Fruit fly (Drosophila melanogaster) whole organism, embryonic: ENCODE results near the gene CG34307.

Source experiments
- Adf1 ChIP-seq: fragments of 200-800 bp; sonication (Bioruptor generic); IDR thresholded peaks from 2 replicates; pipeline ENCODE4 v1.3.6; 2022; ENCODE audit warnings: missing biosample characterization, missing genetic modification characterization
- Aef1 ChIP-seq: fragments of 200-800 bp; sonication (Bioruptor generic); IDR thresholded peaks from 3 replicates; pipeline ENCODE4 v1.3.6; 2022; ENCODE audit warnings: missing biosample characterization, missing genetic modification characterization
- B-H2 ChIP-seq: fragments of 200-800 bp; sonication (Bioruptor generic); optimal IDR thresholded peaks from 2 replicates; lab custom pipeline; 2018; ENCODE audit warnings: missing biosample characterization, mild to moderate bottlenecking, missing genetic modification characterization
- CG11085 ChIP-seq: fragments of 200-800 bp; sonication (Bioruptor generic); IDR thresholded peaks from 2 replicates; pipeline ENCODE4 v1.3.6; 2022; ENCODE audit warnings: missing biosample characterization, missing genetic modification characterization
- CG11504 ChIP-seq: fragments of 200-800 bp; sonication (Bioruptor generic); optimal IDR thresholded peaks from 3 replicates; lab custom pipeline; 2019; ENCODE audit warnings: missing biosample characterization, mild to moderate bottlenecking, missing genetic modification characterization, moderate library complexity
- CG13424 ChIP-seq: fragments of 200-800 bp; sonication (Bioruptor generic); optimal IDR thresholded peaks from 2 replicates; lab custom pipeline; 2019; ENCODE audit warnings: missing biosample characterization, mild to moderate bottlenecking, missing genetic modification characterization, moderate library complexity
- CG15269 ChIP-seq: fragments of 200-800 bp; sonication (Bioruptor generic); optimal IDR thresholded peaks from 2 replicates; lab custom pipeline; 2018; ENCODE audit warnings: missing biosample characterization, mild to moderate bottlenecking, missing genetic modification characterization, moderate library complexity
- CG16779 ChIP-seq: fragments of 200-800 bp; sonication (Bioruptor generic); IDR thresholded peaks from 2 replicates; pipeline ENCODE4 v1.3.6; 2022; ENCODE audit warnings: missing biosample characterization, missing genetic modification characterization
- CG17802 ChIP-seq: fragments of 200-800 bp; sonication (Bioruptor generic); optimal IDR thresholded peaks from 2 replicates; lab custom pipeline; 2018; ENCODE audit warnings: missing biosample characterization, mild to moderate bottlenecking, missing genetic modification characterization, moderate library complexity
- CG18619 ChIP-seq: fragments of 200-800 bp; sonication (Bioruptor generic); optimal IDR thresholded peaks from 3 replicates; lab custom pipeline; 2017; ENCODE audit warnings: missing biosample characterization, mild to moderate bottlenecking, missing genetic modification characterization
- CG2116 ChIP-seq: fragments of 200-800 bp; sonication (Bioruptor generic); optimal IDR thresholded peaks from 3 replicates; lab custom pipeline; 2018; ENCODE audit warnings: missing biosample characterization, mild to moderate bottlenecking, missing genetic modification characterization
- CG2199 ChIP-seq: fragments of 200-800 bp; sonication (Bioruptor generic); IDR thresholded peaks from 3 replicates; pipeline ENCODE4 v1.3.6; 2022; ENCODE audit warnings: missing biosample characterization, missing genetic modification characterization
- CG2202 ChIP-seq: fragments of 200-800 bp; sonication (Bioruptor generic); optimal IDR thresholded peaks from 2 replicates; lab custom pipeline; 2018; ENCODE audit warnings: missing biosample characterization, mild to moderate bottlenecking, missing genetic modification characterization
- CG30403 ChIP-seq: fragments of 200-800 bp; sonication (Bioruptor generic); optimal IDR thresholded peaks from 3 replicates; lab custom pipeline; 2016; ENCODE audit warnings: missing biosample characterization, missing genetic modification characterization
- CG30431 ChIP-seq: fragments of 200-800 bp; sonication (Bioruptor generic); optimal IDR thresholded peaks from 2 replicates; lab custom pipeline; 2017; ENCODE audit warnings: missing biosample characterization, missing genetic modification characterization
- CG3065 ChIP-seq: fragments of 200-800 bp; sonication (Bioruptor generic); optimal IDR thresholded peaks from 2 replicates; lab custom pipeline; 2016; ENCODE audit warnings: missing biosample characterization, missing genetic modification characterization
- CG31441 ChIP-seq: fragments of 200-800 bp; sonication (Bioruptor generic); IDR thresholded peaks from 2 replicates; pipeline ENCODE4 v1.3.6; 2022; ENCODE audit warnings: missing biosample characterization, missing genetic modification characterization
- CG33557 ChIP-seq: fragments of 200-800 bp; sonication (Bioruptor generic); optimal IDR thresholded peaks from 2 replicates; lab custom pipeline; 2019; ENCODE audit warnings: missing biosample characterization, mild to moderate bottlenecking, missing genetic modification characterization, moderate library complexity
- CG3995 ChIP-seq: fragments of 200-800 bp; sonication (Bioruptor generic); optimal IDR thresholded peaks from 3 replicates; lab custom pipeline; 2016; ENCODE audit warnings: missing biosample characterization, missing genetic modification characterization
- CG4424 ChIP-seq: fragments of 200-800 bp; sonication (Bioruptor generic); optimal IDR thresholded peaks from 3 replicates; lab custom pipeline; 2016; ENCODE audit warnings: missing biosample characterization, missing genetic modification characterization
- CG5953 ChIP-seq: fragments of 200-800 bp; sonication (Bioruptor generic); IDR thresholded peaks from 2 replicates; pipeline ENCODE4 v1.3.6; 2022; ENCODE audit warnings: missing biosample characterization, missing genetic modification characterization
- CG7745 ChIP-seq: fragments of 200-800 bp; sonication (Bioruptor generic); optimal IDR thresholded peaks from 2 replicates; lab custom pipeline; 2018; ENCODE audit warnings: missing biosample characterization, mild to moderate bottlenecking, missing genetic modification characterization, moderate library complexity
- CG9437 ChIP-seq: fragments of 200-800 bp; sonication (Bioruptor generic); optimal IDR thresholded peaks from 2 replicates; lab custom pipeline; 2018; ENCODE audit warnings: missing biosample characterization, mild to moderate bottlenecking, missing genetic modification characterization
- Dip2 ChIP-seq: fragments of 200-800 bp; sonication (Bioruptor generic); IDR thresholded peaks from 2 replicates; pipeline ENCODE4 v1.3.6; 2022; ENCODE audit warnings: missing biosample characterization, missing genetic modification characterization
- GATAe ChIP-seq: fragments of 200-800 bp; sonication (Bioruptor generic); conservative IDR thresholded peaks from 2 replicates; pipeline ENCODE4 v1.3.6; 2022; ENCODE audit warnings: missing biosample characterization, missing genetic modification characterization
- Gsc ChIP-seq: fragments of 200-800 bp; sonication (Bioruptor generic); IDR thresholded peaks from 2 replicates; pipeline ENCODE4 v1.3.6; 2022; ENCODE audit warnings: missing biosample characterization, missing genetic modification characterization
- Hr51 ChIP-seq, 2 experiments: fragments of 200-800 bp; sonication (Bioruptor generic); optimal IDR thresholded peaks; 2 replicates in 1 of 2; 3 replicates in 1 of 2; lab custom pipeline; 2016 to 2018; ENCODE audit warnings: missing biosample characterization in 2 of 2, missing genetic modification characterization in 2 of 2, mild to moderate bottlenecking in 1 of 2, moderate library complexity in 1 of 2
- MBD-R2 ChIP-seq: fragments of 200-800 bp; sonication (Bioruptor generic); IDR thresholded peaks from 2 replicates; pipeline ENCODE4 v1.3.6; 2022; ENCODE audit warnings: missing biosample characterization, missing genetic modification characterization
- Ravus ChIP-seq: fragments of 200-800 bp; sonication (Bioruptor generic); IDR thresholded peaks from 2 replicates; pipeline ENCODE4 v1.3.6; 2022; ENCODE audit warnings: missing biosample characterization, missing genetic modification characterization
- Spps ChIP-seq: fragments of 200-800 bp; sonication (Bioruptor generic); optimal IDR thresholded peaks from 2 replicates; lab custom pipeline; 2018; ENCODE audit warnings: missing biosample characterization, mild to moderate bottlenecking, missing genetic modification characterization
- Xbp1 ChIP-seq: fragments of 200-800 bp; sonication (Bioruptor generic); optimal IDR thresholded peaks from 3 replicates; lab custom pipeline; 2016; ENCODE audit warnings: missing biosample characterization, mild to moderate bottlenecking, missing genetic modification characterization
- bbx ChIP-seq: fragments of 200-800 bp; sonication (Bioruptor generic); IDR thresholded peaks from 2 replicates; pipeline ENCODE4 v1.3.6; 2022; ENCODE audit warnings: missing biosample characterization, missing genetic modification characterization; ENCODE audit not compliant: partially characterized antibody
- dimm ChIP-seq: fragments of 200-800 bp; sonication (Bioruptor generic); IDR thresholded peaks from 2 replicates; pipeline ENCODE4 v1.3.6; 2022; ENCODE audit warnings: missing biosample characterization, missing genetic modification characterization
- disco-r ChIP-seq: fragments of 200-800 bp; sonication (Bioruptor generic); optimal IDR thresholded peaks from 2 replicates; lab custom pipeline; 2016; ENCODE audit warnings: missing biosample characterization, missing genetic modification characterization
- dmrt99B ChIP-seq: fragments of 200-800 bp; sonication (Bioruptor generic); optimal IDR thresholded peaks from 2 replicates; lab custom pipeline; 2018; ENCODE audit warnings: missing biosample characterization, mild to moderate bottlenecking, missing genetic modification characterization, moderate library complexity
- ewg ChIP-seq: fragments of 200-800 bp; sonication (Bioruptor generic); optimal IDR thresholded peaks from 3 replicates; lab custom pipeline; 2017; ENCODE audit warnings: mild to moderate bottlenecking, missing biosample characterization, missing genetic modification reagents, missing genetic modification characterization
- gcm2 ChIP-seq: fragments of 200-800 bp; sonication (Bioruptor generic); optimal IDR thresholded peaks from 2 replicates; lab custom pipeline; 2016; ENCODE audit warnings: missing biosample characterization, missing genetic modification characterization
- jigr1 ChIP-seq: fragments of 200-800 bp; sonication (Bioruptor generic); IDR thresholded peaks from 3 replicates; pipeline ENCODE4 v1.3.6; 2022; ENCODE audit warnings: missing biosample characterization, missing genetic modification characterization
- nau ChIP-seq: fragments of 200-800 bp; sonication (Bioruptor generic); optimal IDR thresholded peaks from 3 replicates; lab custom pipeline; 2017; ENCODE audit warnings: missing biosample characterization, mild to moderate bottlenecking, missing genetic modification characterization, missing genetic modification reagents
- nerfin-2 ChIP-seq: fragments of 200-800 bp; sonication (Bioruptor generic); IDR thresholded peaks from 2 replicates; pipeline ENCODE4 v1.3.6; 2022; ENCODE audit warnings: missing biosample characterization, missing genetic modification characterization; ENCODE audit not compliant: partially characterized antibody
- onecut ChIP-seq: fragments of 200-800 bp; sonication (Bioruptor generic); IDR thresholded peaks from 2 replicates; pipeline ENCODE4 v1.3.6; 2022; ENCODE audit warnings: missing biosample characterization, missing genetic modification characterization
- pho ChIP-seq: fragments of 200-800 bp; sonication (Bioruptor generic); optimal IDR thresholded peaks from 2 replicates; lab custom pipeline; 2016; ENCODE audit warnings: missing biosample characterization, missing genetic modification characterization
- psq ChIP-seq: fragments of 200-800 bp; sonication (Bioruptor generic); optimal IDR thresholded peaks from 2 replicates; lab custom pipeline; 2017; ENCODE audit warnings: missing biosample characterization, missing genetic modification characterization
- sd ChIP-seq: fragments of 200-800 bp; sonication (Bioruptor generic); optimal IDR thresholded peaks from 3 replicates; lab custom pipeline; 2018; ENCODE audit warnings: missing biosample characterization, mild to moderate bottlenecking, missing genetic modification characterization, moderate library complexity
- sens ChIP-seq: fragments of 200-800 bp; sonication (Bioruptor generic); peaks from one replicate; lab custom pipeline; 2016; ENCODE audit warnings: missing biosample characterization, missing genetic modification characterization
- sna ChIP-seq: fragments of 200-800 bp; sonication (Bioruptor generic); IDR thresholded peaks from 2 replicates; pipeline ENCODE4 v1.3.6; 2022; ENCODE audit warnings: missing biosample characterization, missing genetic modification characterization; ENCODE audit not compliant: partially characterized antibody
- tup ChIP-seq: fragments of 200-800 bp; sonication (Bioruptor generic); optimal IDR thresholded peaks from 2 replicates; lab custom pipeline; 2016; ENCODE audit warnings: missing biosample characterization, mild to moderate bottlenecking, missing genetic modification characterization, moderate library complexity
- vnd ChIP-seq: fragments of 200-800 bp; sonication (Bioruptor generic); IDR thresholded peaks from 3 replicates; pipeline ENCODE4 v1.3.6; 2022; ENCODE audit warnings: missing biosample characterization, missing genetic modification characterization; ENCODE audit not compliant: partially characterized antibody
- zfh2 ChIP-seq: fragments of 200-800 bp; sonication (Bioruptor generic); optimal IDR thresholded peaks from 2 replicates; lab custom pipeline; 2016; ENCODE audit warnings: missing biosample characterization, missing genetic modification characterization

CG34307 gene

DNA sequence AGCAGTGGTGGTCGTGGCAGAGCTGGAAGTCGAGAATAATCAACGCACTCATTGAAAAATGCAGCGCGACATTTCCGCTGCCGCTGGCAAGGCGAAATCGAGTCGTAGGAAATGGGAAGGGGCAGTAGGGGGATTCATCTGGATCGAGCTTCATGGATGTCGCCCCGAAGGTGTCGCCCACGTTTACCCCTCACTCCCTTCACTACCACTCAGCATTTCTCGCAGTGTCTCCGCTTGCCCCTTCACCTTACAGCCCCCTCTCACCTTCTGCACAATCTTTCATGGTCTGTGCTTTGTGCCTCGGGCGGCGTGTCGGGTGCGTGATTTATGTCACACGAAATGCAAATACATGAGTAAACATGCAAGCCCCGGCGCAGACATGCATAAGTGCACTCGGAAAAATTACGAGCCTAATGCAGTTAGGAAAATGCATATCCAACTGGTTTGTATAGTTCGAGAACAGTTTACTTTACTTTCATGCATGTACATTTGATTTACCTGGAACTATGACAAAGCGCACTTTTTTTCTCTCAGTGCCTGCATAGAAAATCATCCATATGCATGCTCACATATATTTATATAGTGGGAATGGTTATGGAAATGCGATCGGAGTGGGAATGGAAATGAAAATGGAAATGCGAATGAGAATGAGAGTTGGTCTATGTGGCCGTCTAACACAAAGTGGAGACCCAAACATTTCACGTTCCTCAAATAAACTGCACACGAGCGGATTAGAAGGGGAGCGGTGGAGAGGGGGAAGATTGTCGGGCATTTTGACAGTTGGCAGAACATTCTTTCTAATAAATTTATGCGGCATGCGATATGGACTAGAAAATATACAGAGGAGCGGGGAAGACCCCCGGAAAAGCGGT is 47.8 kb upstream of the CG34307 start (continued):
- no peak for TF ChIP-seq GATAe (GFP tag; lab: Robert Waterston, UW)
- TF ChIP-seq vnd: no peak
- peak; percentile 99 for TF ChIP-seq sens
- TF ChIP-seq Aef1 (GFP tag; lab: Robert Waterston, UW): peak; percentile 79
- peak; percentile 90 for TF ChIP-seq jigr1 (GFP tag; lab: Robert Waterston, UW)
- peak; percentile 91 for TF ChIP-seq Gsc
- TF ChIP-seq pho (GFP tag; lab: Kevin White, UChicago): peak; percentile 44
- TF ChIP-seq B-H2 (GFP tag; lab: Kevin White, UChicago): no peak
- TF ChIP-seq ewg: peak; percentile 91
- TF ChIP-seq sna (GFP tag; lab: Robert Waterston, UW): no peak
- no peak for TF ChIP-seq zfh2
- TF ChIP-seq CG11085 (GFP tag; lab: Robert Waterston, UW): peak; percentile 54
- peak; percentile 15; the same call in 1 of the 2 replicates for TF ChIP-seq MBD-R2 (GFP tag; lab: Robert Waterston, UW)
- no peak for TF ChIP-seq Adf1 (GFP tag; lab: Robert Waterston, UW)
- TF ChIP-seq dimm (GFP tag; lab: Robert Waterston, UW): peak; percentile 83
- TF ChIP-seq Hr51 (GFP tag; optimal IDR thresholded peaks at IDR 0.05; lab: Kevin White, UChicago): peak; percentile 36 to 84
- peak; percentile 83 for TF ChIP-seq CG30431 (GFP tag; lab: Kevin White, UChicago)
- TF ChIP-seq CG9437 (GFP tag; lab: Kevin White, UChicago): peak; percentile 73
- TF ChIP-seq CG16779: peak; percentile 54; the same call in 1 of the 2 replicates
- peak; percentile 88 for TF ChIP-seq onecut (GFP tag; lab: Robert Waterston, UW)
- TF ChIP-seq CG2202 (tag; lab: Kevin White, UChicago): peak; percentile 90
- peak; percentile 52 for TF ChIP-seq tup (GFP tag; lab: Kevin White, UChicago)
- TF ChIP-seq nerfin-2 (GFP tag; lab: Robert Waterston, UW): no peak
- peak; percentile 56 for TF ChIP-seq sd
- TF ChIP-seq psq (GFP tag; lab: Kevin White, UChicago): peak; percentile 63
- peak; percentile 83 for TF ChIP-seq disco-r (GFP tag; lab: Kevin White, UChicago)
- peak; percentile 88 for TF ChIP-seq nau (GFP tag; lab: Kevin White, UChicago)
- TF ChIP-seq Xbp1 (GFP tag; lab: Kevin White, UChicago): peak; percentile 92
- peak; percentile 76 for TF ChIP-seq gcm2
- peak; percentile 95 for TF ChIP-seq CG2199 (GFP tag; lab: Robert Waterston, UW)
- peak; percentile 96 for TF ChIP-seq CG5953 (GFP tag; lab: Robert Waterston, UW)
- TF ChIP-seq CG13424 (tag; lab: Kevin White, UChicago): peak; percentile 89
- TF ChIP-seq CG31441: peak; percentile 94
- TF ChIP-seq CG11504 (tag; lab: Kevin White, UChicago): peak; percentile 92
- peak; percentile 69 for TF ChIP-seq CG15269 (tag; lab: Kevin White, UChicago)
- peak; percentile 71 for TF ChIP-seq CG18619 (GFP tag; lab: Kevin White, UChicago)
- TF ChIP-seq CG7745 (tag; lab: Kevin White, UChicago): no peak
- TF ChIP-seq CG17802 (tag; lab: Kevin White, UChicago): peak; percentile 86
- peak; percentile 47 for TF ChIP-seq CG2116 (GFP tag; lab: Kevin White, UChicago)
- TF ChIP-seq CG30403 (GFP tag; lab: Kevin White, UChicago): peak; percentile 88
- TF ChIP-seq Ravus (GFP tag; lab: Robert Waterston, UW): peak; percentile 35; the same call in 1 of the 2 replicates
- no peak for TF ChIP-seq CG3995 (GFP tag; lab: Kevin White, UChicago)
- peak; percentile 96 for TF ChIP-seq dmrt99B (tag; lab: Kevin White, UChicago)
- no peak for TF ChIP-seq bbx (GFP tag; lab: Robert Waterston, UW)
- peak; percentile 93 for TF ChIP-seq CG4424
- peak; percentile 73 for TF ChIP-seq CG33557 (GFP tag; lab: Kevin White, UChicago)
- TF ChIP-seq Dip2: no peak
- peak; percentile 77 for TF ChIP-seq Spps (tag; lab: Kevin White, UChicago)
- peak; percentile 86 for TF ChIP-seq CG3065 (GFP tag; lab: Kevin White, UChicago)
